Worm (Caenorhabditis elegans) whole organism, late embryonic: Measurements from ENCODE around the gene T27A10.5.

Source experiments
- C08G9.2 ChIP-seq: sonication (generic microtip); optimal IDR thresholded peaks from 2 replicates; lab custom pipeline; 2016; ENCODE audit warnings: mild to moderate bottlenecking, missing genetic modification characterization, moderate library complexity, missing compliant biosample characterization
- K09A11.1 ChIP-seq: sonication (generic microtip); optimal IDR thresholded peaks from 2 replicates; lab custom pipeline; 2017; ENCODE audit warnings: antibody characterized with exemption, mild to moderate bottlenecking, missing genetic modification characterization, missing compliant biosample characterization; ENCODE audit not compliant: insufficient read depth
- T23F11.4 ChIP-seq: fragments of 200-800 bp; sonication (Bioruptor generic); optimal IDR thresholded peaks from 2 replicates; lab custom pipeline; 2018; ENCODE audit warnings: mild to moderate bottlenecking, missing genetic modification characterization, missing compliant biosample characterization
- Y22D7AL.16 ChIP-seq: sonication (generic microtip); optimal IDR thresholded peaks from 2 replicates; lab custom pipeline; 2016; ENCODE audit warnings: missing genetic modification characterization, missing compliant biosample characterization
- ahr-1 ChIP-seq: sonication (generic microtip); optimal IDR thresholded peaks from 2 replicates; lab custom pipeline; 2016; ENCODE audit warnings: missing genetic modification characterization, missing compliant biosample characterization
- ceh-19 ChIP-seq: fragments of 200-800 bp; sonication (Bioruptor generic); optimal IDR thresholded peaks from 2 replicates; lab custom pipeline; 2018; ENCODE audit warnings: mild to moderate bottlenecking, missing genetic modification characterization, missing compliant biosample characterization
- ceh-30 ChIP-seq: fragments of 150-350 bp; optimal IDR thresholded peaks from 2 replicates; lab custom pipeline; 2014; ENCODE audit warnings: missing biosample characterization, missing genetic modification characterization
- ceh-31 ChIP-seq: sonication (generic microtip); optimal IDR thresholded peaks from 2 replicates; lab custom pipeline; 2016; ENCODE audit warnings: missing genetic modification characterization, missing compliant biosample characterization
- ceh-34 ChIP-seq: sonication (generic microtip); optimal IDR thresholded peaks from 2 replicates; lab custom pipeline; 2016; ENCODE audit warnings: mild to moderate bottlenecking, missing genetic modification characterization, missing compliant biosample characterization
- ceh-45 ChIP-seq: fragments of 200-800 bp; sonication (Bioruptor generic); IDR thresholded peaks from 2 replicates; pipeline ENCODE4 v1.3.6; 2022; ENCODE audit warnings: missing genetic modification reagents, missing genetic modification characterization, missing compliant biosample characterization
- ceh-48 ChIP-seq: sonication (generic microtip); optimal IDR thresholded peaks from 2 replicates; lab custom pipeline; 2016; ENCODE audit warnings: missing genetic modification characterization, inconsistent platforms, missing compliant biosample characterization
- ceh-6 ChIP-seq: fragments of 200-800 bp; sonication (Bioruptor generic); optimal IDR thresholded peaks from 2 replicates; lab custom pipeline; 2018; ENCODE audit warnings: mild to moderate bottlenecking, missing genetic modification characterization, missing compliant biosample characterization
- ceh-9 ChIP-seq: sonication (generic microtip); optimal IDR thresholded peaks from 2 replicates; lab custom pipeline; 2016; ENCODE audit warnings: mild to moderate bottlenecking, missing genetic modification characterization, inconsistent platforms, missing compliant biosample characterization
- che-1 ChIP-seq: sonication (generic microtip); optimal IDR thresholded peaks from 2 replicates; lab custom pipeline; 2016; ENCODE audit warnings: mild to moderate bottlenecking, missing genetic modification characterization, missing compliant biosample characterization
- dmd-4 ChIP-seq: sonication (generic microtip); optimal IDR thresholded peaks from 2 replicates; lab custom pipeline; 2016; ENCODE audit warnings: borderline replicate concordance, missing genetic modification characterization, missing compliant biosample characterization
- elt-2 ChIP-seq: sonication (generic microtip); optimal IDR thresholded peaks from 2 replicates; lab custom pipeline; 2016; ENCODE audit warnings: missing genetic modification reagents, missing genetic modification characterization, missing compliant biosample characterization
- elt-4 ChIP-seq: sonication (generic microtip); optimal IDR thresholded peaks from 2 replicates; lab custom pipeline; 2016; ENCODE audit warnings: missing genetic modification characterization, missing compliant biosample characterization
- ets-4 ChIP-seq: sonication (generic microtip); optimal IDR thresholded peaks from 2 replicates; lab custom pipeline; 2016; ENCODE audit warnings: missing genetic modification characterization, missing compliant biosample characterization
- eyg-1 ChIP-seq: sonication (generic microtip); optimal IDR thresholded peaks from 2 replicates; lab custom pipeline; 2016; ENCODE audit warnings: missing genotype, missing genetic modification characterization, missing compliant biosample characterization
- fax-1 ChIP-seq: sonication (generic microtip); optimal IDR thresholded peaks from 2 replicates; lab custom pipeline; 2016; ENCODE audit warnings: missing genotype, missing genetic modification characterization, missing compliant biosample characterization
- fkh-6 ChIP-seq: sonication (generic microtip); optimal IDR thresholded peaks from 2 replicates; lab custom pipeline; 2016; ENCODE audit warnings: missing genetic modification characterization, missing compliant biosample characterization
- hlh-15 ChIP-seq: sonication (generic microtip); optimal IDR thresholded peaks from 2 replicates; lab custom pipeline; 2016; ENCODE audit warnings: missing genetic modification characterization, missing compliant biosample characterization
- hlh-30 ChIP-seq: sonication (generic microtip); optimal IDR thresholded peaks from 2 replicates; lab custom pipeline; 2017; ENCODE audit warnings: antibody characterized with exemption, missing genetic modification characterization, missing compliant biosample characterization; ENCODE audit not compliant: insufficient read depth
- hlh-6 ChIP-seq: sonication (generic microtip); optimal IDR thresholded peaks from 2 replicates; lab custom pipeline; 2016; ENCODE audit warnings: missing genotype, missing genetic modification characterization, missing compliant biosample characterization
- hlh-8 ChIP-seq: sonication (generic microtip); optimal IDR thresholded peaks from 2 replicates; lab custom pipeline; 2016; ENCODE audit warnings: missing genotype, missing genetic modification characterization, missing compliant biosample characterization
- lim-6 ChIP-seq: sonication (generic microtip); optimal IDR thresholded peaks from 2 replicates; lab custom pipeline; 2016; ENCODE audit warnings: missing genetic modification characterization, missing compliant biosample characterization
- mec-3 ChIP-seq: sonication (generic microtip); optimal IDR thresholded peaks from 2 replicates; lab custom pipeline; 2016; ENCODE audit warnings: borderline replicate concordance, missing genetic modification characterization, missing compliant biosample characterization
- nfya-1 ChIP-seq: sonication (generic microtip); optimal IDR thresholded peaks from 2 replicates; lab custom pipeline; 2017; ENCODE audit warnings: missing genetic modification characterization, mild to moderate bottlenecking, missing compliant biosample characterization, antibody characterized with exemption, moderate library complexity
- nhr-11 ChIP-seq: fragments of 150-350 bp; optimal IDR thresholded peaks from 2 replicates; lab custom pipeline; 2014; ENCODE audit warnings: missing biosample characterization, missing genetic modification characterization
- nhr-232 ChIP-seq: sonication (generic microtip); optimal IDR thresholded peaks from 2 replicates; lab custom pipeline; 2016; ENCODE audit warnings: missing genetic modification characterization, missing compliant biosample characterization
- odd-2 ChIP-seq: sonication (generic microtip); optimal IDR thresholded peaks from 2 replicates; lab custom pipeline; 2017; ENCODE audit warnings: antibody characterized with exemption, mild to moderate bottlenecking, missing genetic modification characterization, missing compliant biosample characterization
- pat-9 ChIP-seq: fragments of 200-800 bp; sonication (Bioruptor generic); optimal IDR thresholded peaks from 2 replicates; lab custom pipeline; 2018; ENCODE audit warnings: mild to moderate bottlenecking, missing genetic modification characterization, moderate library complexity, missing compliant biosample characterization
- pqm-1 ChIP-seq: sonication (generic microtip); optimal IDR thresholded peaks from 2 replicates; lab custom pipeline; 2016; ENCODE audit warnings: missing genetic modification characterization, missing compliant biosample characterization
- sdc-2 ChIP-seq: sonication (generic microtip); optimal IDR thresholded peaks from 2 replicates; lab custom pipeline; 2016; ENCODE audit warnings: missing genotype, missing genetic modification characterization, missing compliant biosample characterization
- sox-4 ChIP-seq: sonication (generic microtip); optimal IDR thresholded peaks from 2 replicates; lab custom pipeline; 2017; ENCODE audit warnings: mild to moderate bottlenecking, missing genetic modification characterization, inconsistent platforms, missing compliant biosample characterization
- ttx-3 ChIP-seq: sonication (generic microtip); optimal IDR thresholded peaks from 2 replicates; lab custom pipeline; 2016; ENCODE audit warnings: missing genetic modification reagents, missing genetic modification characterization, missing compliant biosample characterization
- unc-3 ChIP-seq, 2 experiments: fragments of 200-800 bp in 1 of 2; sonication (Bioruptor generic) in 1 of 2; sonication (generic microtip) in 1 of 2; conservative IDR thresholded peaks in 1 of 2; optimal IDR thresholded peaks in 1 of 2; 2 replicates each; pipeline versions ENCODE4 v1.3.6 to Lab custom; 2016 to 2022; ENCODE audit warnings: missing compliant biosample characterization in 2 of 2, missing genetic modification characterization in 2 of 2, missing genetic modification reagents in 1 of 2
- unc-42 ChIP-seq: sonication (generic microtip); optimal IDR thresholded peaks from 2 replicates; lab custom pipeline; 2016; ENCODE audit warnings: missing genotype, missing genetic modification characterization, missing compliant biosample characterization
- unc-86 ChIP-seq: sonication (generic microtip); optimal IDR thresholded peaks from 2 replicates; lab custom pipeline; 2016; ENCODE audit warnings: missing genetic modification characterization, missing compliant biosample characterization
- ztf-16 ChIP-seq: sonication (generic microtip); optimal IDR thresholded peaks from 2 replicates; lab custom pipeline; 2017; ENCODE audit warnings: missing genetic modification characterization, missing compliant biosample characterization

Gene T27A10.5

DNA sequence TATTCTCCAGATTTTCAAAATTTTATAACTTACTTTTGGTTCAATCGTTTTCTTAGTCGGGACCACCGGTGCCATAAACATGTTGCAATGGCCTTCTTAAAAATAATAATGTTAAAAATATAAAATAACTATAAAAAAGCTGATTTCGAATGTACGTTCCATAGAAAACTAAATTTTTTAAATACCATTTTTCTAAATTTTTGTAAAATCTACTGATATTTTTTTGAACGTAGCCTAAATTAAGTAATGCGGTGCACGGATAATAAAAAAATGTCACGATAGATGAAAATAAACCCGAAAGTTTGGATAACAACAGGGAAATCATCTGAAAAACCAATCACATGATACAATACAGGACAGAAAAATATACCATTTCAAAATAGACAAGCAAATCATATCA is at the start of gene T27A10.5:
Gene T27A10.5 (minus strand): TSS at position 101 of the 400 bp plus-strand sequence.
- TF ChIP-seq unc-42 (tag; lab: Kevin White, UChicago) (no peak), dmd-4 (tag; lab: Kevin White, UChicago) (no peak), ceh-30 (tag; lab: Kevin White, UChicago) (no peak), nhr-232 (tag; lab: Kevin White, UChicago) (no peak), sox-4 (tag; lab: Kevin White, UChicago) (no peak), ceh-45 (no peak), ceh-6 (GFP tag; lab: Kevin White, UChicago) (no peak), pat-9 (tag; lab: Kevin White, UChicago) (no peak), eyg-1 (tag; lab: Kevin White, UChicago) (no peak), ahr-1 (tag; lab: Kevin White, UChicago) (no peak), hlh-15 (tag; lab: Kevin White, UChicago) (no peak), hlh-6 (tag; lab: Kevin White, UChicago) (no peak), elt-4 (no peak), C08G9.2 (tag; lab: Kevin White, UChicago) (no peak)

- TF ChIP-seq T23F11.4 (GFP tag; lab: Kevin White, UChicago) (no peak), eyg-1 (tag; lab: Kevin White, UChicago) (no peak), ceh-48 (tag; lab: Kevin White, UChicago) (no peak), hlh-30 (tag; lab: Kevin White, UChicago) (no peak), dmd-4 (tag; lab: Kevin White, UChicago) (no peak), nfya-1 (tag; lab: Kevin White, UChicago) (no peak), nhr-11 (no peak), ztf-16 (no peak), hlh-8 (tag; lab: Kevin White, UChicago) (no peak), ceh-45 (no peak), lim-6 (tag; lab: Kevin White, UChicago) (no peak), fkh-6 (tag; lab: Kevin White, UChicago) (no peak), ceh-31 (tag; lab: Kevin White, UChicago) (no peak), mec-3 (tag; lab: Kevin White, UChicago) (no peak), ceh-34 (tag; lab: Kevin White, UChicago) (no peak)
These were observed 49.8 kb upstream of the T27A10.5 start, which contains the start of gene C18B2.2 for ce11 chrX:3623162-3623561. Gene C18B2.2, plus strand, starts transcription at chrX:3623462.

ce11 chrX:3618842-3619241 is 45.5 kb upstream of the T27A10.5 start:
- TF ChIP-seq ahr-1 (tag; lab: Kevin White, UChicago) (no peak), ttx-3 (tag; lab: Kevin White, UChicago) (no peak), elt-2 (no peak), hlh-6 (tag; lab: Kevin White, UChicago) (no peak), unc-42 (tag; lab: Kevin White, UChicago) (peak; percentile 87)

- TF ChIP-seq ceh-9 (tag; lab: Kevin White, UChicago) (no peak), Y22D7AL.16 (tag; lab: Kevin White, UChicago) (no peak), C08G9.2 (tag; lab: Kevin White, UChicago) (no peak), sdc-2 (tag; lab: Kevin White, UChicago) (no peak), K09A11.1 (tag; lab: Kevin White, UChicago) (no peak), fax-1 (tag; lab: Kevin White, UChicago) (no peak), dmd-4 (tag; lab: Kevin White, UChicago) (no peak), odd-2 (tag; lab: Kevin White, UChicago) (no peak), ceh-45 (no peak), unc-86 (tag; lab: Kevin White, UChicago) (no peak), ceh-19 (GFP tag; lab: Kevin White, UChicago) (no peak), ttx-3 (tag; lab: Kevin White, UChicago) (no peak), ets-4 (tag; lab: Kevin White, UChicago) (no peak), hlh-6 (tag; lab: Kevin White, UChicago) (no peak), pqm-1 (no peak), unc-3 (GFP tag; conservative IDR thresholded peaks at IDR 0.05; lab: Robert Waterston, UW) (no peak), unc-3 (tag; optimal IDR thresholded peaks at IDR 0.05; lab: Kevin White, UChicago) (no peak), che-1 (no peak)
These were observed 43.8 kb upstream of the T27A10.5 start, which contains the start of gene del-9 for ce11 chrX:3617218-3617617. Gene del-9, minus strand, starts transcription at chrX:3617318.
